Worm (Caenorhabditis elegans): ENCODE data around the gene gpcp-1.

- TF ChIP-seq nhr-12 (tag; optimal IDR thresholded peaks at IDR 0.05) (no peak), mml-1 (tag; optimal IDR thresholded peaks at IDR 0.05) (no peak), ceh-82 (tag; optimal IDR thresholded peaks at IDR 0.05) (no peak), tbx-2 (tag; optimal IDR thresholded peaks at IDR 0.05) (no peak), ceh-16 (tag; optimal IDR thresholded peaks at IDR 0.05) (no peak), fkh-10 (GFP tag; optimal IDR thresholded peaks at IDR 0.05) (no peak), nhr-23 (tag; optimal IDR thresholded peaks at IDR 0.05) (no peak)
Observed at ce11 chrX:3153133-3153532, 42.7 kb upstream of the gpcp-1 start.

Data from whole organism, L3 larva.